Fruit fly (Drosophila melanogaster) whole organism, embryonic: Measurements from ENCODE around the gene CG4041.

Experiments
- ATbp ChIP-seq: fragments of 200-800 bp; sonication (Bioruptor generic); optimal IDR thresholded peaks from 2 replicates; lab custom pipeline; 2017; ENCODE audit warnings: missing biosample characterization, mild to moderate bottlenecking, missing genetic modification characterization, missing genetic modification reagents
- Asciz ChIP-seq: fragments of 200-800 bp; sonication (Bioruptor generic); optimal IDR thresholded peaks from 2 replicates; lab custom pipeline; 2017; ENCODE audit warnings: missing biosample characterization, mild to moderate bottlenecking, missing genetic modification characterization, missing genetic modification reagents
- BEAF-32 ChIP-seq: fragments of 200-800 bp; sonication (Bioruptor generic); optimal IDR thresholded peaks from 3 replicates; lab custom pipeline; 2017; ENCODE audit warnings: missing biosample characterization, missing genetic modification characterization, mild to moderate bottlenecking, moderate library complexity, missing genetic modification reagents
- Bdp1 ChIP-seq: fragments of 200-800 bp; sonication (Bioruptor generic); optimal IDR thresholded peaks from 3 replicates; lab custom pipeline; 2016; ENCODE audit warnings: missing biosample characterization, missing genetic modification characterization
- CG10147 ChIP-seq: fragments of 200-800 bp; sonication (Bioruptor generic); optimal IDR thresholded peaks from 2 replicates; lab custom pipeline; 2019; ENCODE audit warnings: missing biosample characterization, mild to moderate bottlenecking, missing genetic modification characterization, moderate library complexity
- CG12071 ChIP-seq: fragments of 200-800 bp; sonication (Bioruptor generic); optimal IDR thresholded peaks from 3 replicates; lab custom pipeline; 2018; ENCODE audit warnings: missing biosample characterization, mild to moderate bottlenecking, missing genetic modification characterization
- CG12155 ChIP-seq: fragments of 200-800 bp; sonication (Bioruptor generic); optimal IDR thresholded peaks from 3 replicates; lab custom pipeline; 2016; ENCODE audit warnings: missing biosample characterization, missing genetic modification characterization
- CG12219 ChIP-seq: fragments of 200-800 bp; sonication (Bioruptor generic); optimal IDR thresholded peaks from 3 replicates; lab custom pipeline; 2018; ENCODE audit warnings: missing biosample characterization, mild to moderate bottlenecking, missing genetic modification characterization
- CG13123 ChIP-seq: fragments of 200-800 bp; sonication (Bioruptor generic); optimal IDR thresholded peaks from 2 replicates; lab custom pipeline; 2016; ENCODE audit warnings: missing biosample characterization, missing genetic modification characterization
- CG14860 ChIP-seq: fragments of 200-800 bp; sonication (Bioruptor generic); IDR thresholded peaks from 3 replicates; pipeline ENCODE4 v1.3.6; 2022; ENCODE audit warnings: missing biosample characterization, missing genetic modification characterization; ENCODE audit not compliant: partially characterized antibody
- CG15479 ChIP-seq: fragments of 200-800 bp; sonication (Bioruptor generic); optimal IDR thresholded peaks from 3 replicates; lab custom pipeline; 2019; ENCODE audit warnings: missing biosample characterization, mild to moderate bottlenecking, missing genetic modification characterization, moderate library complexity
- CG16813 ChIP-seq: fragments of 200-800 bp; sonication (Bioruptor generic); IDR thresholded peaks from 3 replicates; pipeline ENCODE4 v1.3.6; 2022; ENCODE audit warnings: missing biosample characterization, missing genetic modification characterization; ENCODE audit not compliant: partially characterized antibody
- CG17829 ChIP-seq: fragments of 200-800 bp; optimal IDR thresholded peaks from 2 replicates; lab custom pipeline; 2019; ENCODE audit warnings: missing biosample characterization, mild to moderate bottlenecking, missing genetic modification characterization, moderate library complexity
- CG18476 ChIP-seq: fragments of 200-800 bp; sonication (Bioruptor generic); optimal IDR thresholded peaks from 2 replicates; lab custom pipeline; 2016; ENCODE audit warnings: missing biosample characterization, mild to moderate bottlenecking, missing genetic modification characterization
- CG3281 ChIP-seq: fragments of 200-800 bp; sonication (Bioruptor generic); optimal IDR thresholded peaks from 3 replicates; lab custom pipeline; 2017; ENCODE audit warnings: missing biosample characterization, mild to moderate bottlenecking, missing genetic modification characterization
- CG3407 ChIP-seq: fragments of 200-800 bp; sonication (Bioruptor generic); optimal IDR thresholded peaks from 2 replicates; lab custom pipeline; 2018; ENCODE audit warnings: missing biosample characterization, mild to moderate bottlenecking, missing genetic modification characterization
- CG34224 ChIP-seq: fragments of 200-800 bp; sonication (Bioruptor generic); IDR thresholded peaks from 3 replicates; pipeline ENCODE4 v1.3.6; 2022; ENCODE audit warnings: missing biosample characterization, missing genetic modification characterization; ENCODE audit not compliant: partially characterized antibody
- CG3726 ChIP-seq: fragments of 200-800 bp; sonication (Bioruptor generic); IDR thresholded peaks from 3 replicates; pipeline ENCODE4, ENCODE4 v1.3.6; 2022; ENCODE audit warnings: missing biosample characterization, missing genetic modification characterization
- CG4854 ChIP-seq: fragments of 200-800 bp; sonication (Bioruptor generic); optimal IDR thresholded peaks from 2 replicates; lab custom pipeline; 2016; ENCODE audit warnings: missing biosample characterization, missing genetic modification characterization, inconsistent platforms
- CG6175 ChIP-seq: fragments of 200-800 bp; sonication (Bioruptor generic); IDR thresholded peaks from 3 replicates; pipeline ENCODE4 v1.3.6; 2022; ENCODE audit warnings: missing biosample characterization, missing genetic modification characterization
- CG6254 ChIP-seq: fragments of 200-800 bp; sonication (Bioruptor generic); optimal IDR thresholded peaks from 3 replicates; lab custom pipeline; 2017; ENCODE audit warnings: mild to moderate bottlenecking, missing biosample characterization, missing genetic modification reagents, missing genetic modification characterization
- CG6272 ChIP-seq: fragments of 200-800 bp; sonication (Bioruptor generic); IDR thresholded peaks from 2 replicates; pipeline ENCODE4 v1.3.6; 2022; ENCODE audit warnings: missing biosample characterization, missing genetic modification characterization
- CG6683 ChIP-seq: fragments of 200-800 bp; sonication (Bioruptor generic); optimal IDR thresholded peaks from 2 replicates; lab custom pipeline; 2017; ENCODE audit warnings: missing biosample characterization, mild to moderate bottlenecking, missing genetic modification characterization, missing genetic modification reagents
- CG9817 ChIP-seq: fragments of 200-800 bp; sonication (Bioruptor generic); optimal IDR thresholded peaks from 2 replicates; lab custom pipeline; 2018; ENCODE audit warnings: missing biosample characterization, mild to moderate bottlenecking, missing genetic modification characterization, moderate library complexity
- CrebB ChIP-seq: fragments of 200-800 bp; sonication (Bioruptor generic); optimal IDR thresholded peaks from 3 replicates; lab custom pipeline; 2018; ENCODE audit warnings: missing biosample characterization, mild to moderate bottlenecking, missing genetic modification characterization
- NC2α ChIP-seq: fragments of 200-800 bp; sonication (Bioruptor generic); optimal IDR thresholded peaks from 2 replicates; lab custom pipeline; 2016; ENCODE audit warnings: missing biosample characterization, missing genetic modification characterization
- Poxn ChIP-seq: fragments of 200-800 bp; sonication (Bioruptor generic); IDR thresholded peaks from 2 replicates; pipeline ENCODE4 v1.3.6; 2022; ENCODE audit warnings: missing biosample characterization, missing genetic modification characterization
- Ravus ChIP-seq: fragments of 200-800 bp; sonication (Bioruptor generic); IDR thresholded peaks from 2 replicates; pipeline ENCODE4 v1.3.6; 2022; ENCODE audit warnings: missing biosample characterization, missing genetic modification characterization
- Taf1 ChIP-seq: fragments of 200-800 bp; sonication (Bioruptor generic); IDR thresholded peaks from 2 replicates; pipeline ENCODE4 v1.3.6; 2022; ENCODE audit warnings: missing biosample characterization, missing genetic modification characterization
- abd-A ChIP-seq: fragments of 200-800 bp; sonication (Bioruptor generic); optimal IDR thresholded peaks from 3 replicates; lab custom pipeline; 2019; ENCODE audit warnings: missing biosample characterization, mild to moderate bottlenecking, missing genetic modification characterization, moderate library complexity
- aop ChIP-seq: fragments of 200-800 bp; sonication (Bioruptor generic); IDR thresholded peaks from 2 replicates; pipeline ENCODE4 v1.3.6; 2022; ENCODE audit warnings: missing biosample characterization, missing genetic modification characterization
- ap ChIP-seq: fragments of 200-800 bp; sonication (Bioruptor generic); IDR thresholded peaks from 2 replicates; pipeline ENCODE4 v1.3.6; 2022; ENCODE audit warnings: missing biosample characterization, missing genetic modification characterization
- ash1 ChIP-seq: fragments of 200-800 bp; sonication (Bioruptor generic); optimal IDR thresholded peaks from 2 replicates; lab custom pipeline; 2018; ENCODE audit warnings: missing biosample characterization, mild to moderate bottlenecking, missing genetic modification characterization
- chinmo ChIP-seq: fragments of 200-800 bp; sonication (Bioruptor generic); IDR thresholded peaks from 4 replicates; pipeline ENCODE4 v1.3.6; 2022; ENCODE audit warnings: missing biosample characterization, missing genetic modification characterization; ENCODE audit not compliant: partially characterized antibody
- dati ChIP-seq: fragments of 200-800 bp; sonication (Bioruptor generic); IDR thresholded peaks from 2 replicates; pipeline ENCODE4 v1.3.6; 2022; ENCODE audit warnings: missing biosample characterization, missing genetic modification characterization
- dm ChIP-seq: fragments of 200-800 bp; sonication (Bioruptor generic); optimal IDR thresholded peaks from 3 replicates; lab custom pipeline; 2016; ENCODE audit warnings: missing biosample characterization, missing genetic modification characterization
- ftz-f1 ChIP-seq: fragments of 200-800 bp; sonication (Bioruptor generic); optimal IDR thresholded peaks from 2 replicates; lab custom pipeline; 2016; ENCODE audit warnings: missing biosample characterization, missing genetic modification characterization
- grau ChIP-seq: fragments of 200-800 bp; optimal IDR thresholded peaks from 3 replicates; lab custom pipeline; 2019; ENCODE audit warnings: missing biosample characterization, mild to moderate bottlenecking, missing genetic modification characterization, moderate library complexity
- ind ChIP-seq: fragments of 200-800 bp; sonication (Bioruptor generic); optimal IDR thresholded peaks from 3 replicates; lab custom pipeline; 2016; ENCODE audit warnings: missing biosample characterization, missing genetic modification characterization
- inv ChIP-seq: fragments of 200-800 bp; sonication (Bioruptor generic); IDR thresholded peaks from 2 replicates; pipeline ENCODE4 v1.3.6; 2022; ENCODE audit warnings: missing biosample characterization, missing genetic modification characterization; ENCODE audit not compliant: partially characterized antibody
- peb ChIP-seq: fragments of 200-800 bp; sonication (Bioruptor generic); IDR thresholded peaks from 2 replicates; pipeline ENCODE4 v1.3.6; 2022; ENCODE audit warnings: missing biosample characterization, missing genetic modification characterization
- ro ChIP-seq: fragments of 200-800 bp; sonication (Bioruptor generic); IDR thresholded peaks from 2 replicates; pipeline ENCODE4 v1.3.6; 2022; ENCODE audit warnings: missing biosample characterization, missing genetic modification characterization
- row ChIP-seq: fragments of 200-800 bp; sonication (Bioruptor generic); IDR thresholded peaks from 3 replicates; pipeline ENCODE4 v1.3.6; 2022; ENCODE audit warnings: missing biosample characterization, missing genetic modification characterization
- slou ChIP-seq: fragments of 200-800 bp; sonication (Bioruptor generic); optimal IDR thresholded peaks from 3 replicates; lab custom pipeline; 2016; ENCODE audit warnings: missing biosample characterization, missing genetic modification characterization
- sr ChIP-seq: fragments of 200-800 bp; sonication (Bioruptor generic); IDR thresholded peaks from 3 replicates; pipeline ENCODE4 v1.3.6; 2022; ENCODE audit warnings: missing biosample characterization, missing genetic modification characterization
- unpg ChIP-seq: fragments of 200-800 bp; sonication (Bioruptor generic); optimal IDR thresholded peaks from 3 replicates; lab custom pipeline; 2018; ENCODE audit warnings: missing biosample characterization, mild to moderate bottlenecking, missing genetic modification characterization, moderate library complexity
- vvl ChIP-seq: fragments of 200-800 bp; sonication (Bioruptor generic); IDR thresholded peaks from 2 replicates; pipeline ENCODE4 v1.3.6; 2022; ENCODE audit warnings: missing biosample characterization, missing genetic modification characterization
- wdn ChIP-seq: fragments of 200-800 bp; sonication (Bioruptor generic); IDR thresholded peaks from 2 replicates; pipeline ENCODE4 v1.3.6; 2022; ENCODE audit warnings: missing biosample characterization, missing genetic modification characterization

The CG4041 gene

DNA sequence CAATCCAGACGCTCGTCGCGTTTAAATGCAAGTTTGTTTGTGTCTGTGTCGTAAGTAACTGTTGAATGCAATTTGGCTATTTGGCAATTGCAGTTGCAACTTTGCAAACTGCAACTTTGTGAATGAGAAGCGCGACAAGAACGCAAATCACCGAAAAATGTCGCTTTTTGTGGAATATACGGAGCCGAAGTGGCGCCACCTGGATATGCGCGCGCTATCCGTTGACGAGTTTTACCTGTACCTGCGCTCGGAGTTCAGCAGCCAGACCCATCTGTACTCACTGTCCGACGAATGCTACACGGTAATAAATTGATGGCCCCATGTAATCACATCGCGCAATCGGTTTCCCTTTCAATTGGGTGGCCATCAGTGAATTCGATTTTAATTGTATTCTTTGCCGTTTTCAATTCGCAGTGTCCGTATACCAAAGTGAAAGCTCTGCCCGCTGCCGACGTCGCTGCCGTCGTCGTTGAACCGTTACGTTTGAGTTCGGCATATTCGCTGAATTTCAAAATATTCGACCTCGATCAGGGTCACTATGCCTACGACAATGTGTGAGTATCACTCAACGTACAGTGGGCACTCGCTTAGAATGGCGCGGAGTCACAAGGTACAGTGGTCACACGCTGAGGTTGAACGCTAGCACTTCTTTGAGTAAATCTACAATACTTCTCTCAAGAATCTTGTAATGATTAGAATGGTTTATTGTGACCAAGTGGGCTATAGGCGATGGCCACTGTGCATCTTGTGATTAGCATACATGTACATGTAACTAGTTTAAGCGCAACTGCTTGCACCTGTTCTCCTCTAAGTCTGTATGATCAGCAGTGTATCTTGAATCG is 1.0 kb upstream of the CG4041 start (continued):
- TF ChIP-seq Ravus (GFP tag; lab: Robert Waterston, UW) (peak; percentile 76), ATbp (GFP tag; lab: Kevin White, UChicago) (peak; percentile 65), CG17829 (tag; lab: Kevin White, UChicago) (peak; percentile 56), CG6272 (GFP tag; lab: Robert Waterston, UW) (peak; percentile 77; the same call in 1 of the 2 replicates), unpg (GFP tag; lab: Kevin White, UChicago) (peak; percentile 87), ind (GFP tag; lab: Kevin White, UChicago) (peak; percentile 92), CG14860 (GFP tag; lab: Robert Waterston, UW) (no peak), dati (GFP tag; lab: Robert Waterston, UW) (0 out of 2 replicates have a peak, but pooled peaks have one; percentile 54), CG6683 (GFP tag; lab: Kevin White, UChicago) (no peak), CG4854 (GFP tag; lab: Kevin White, UChicago) (peak; percentile 66), Taf1 (GFP tag; lab: Robert Waterston, UW) (peak; percentile 71; the same call in 1 of the 2 replicates), ap (GFP tag; lab: Robert Waterston, UW) (peak; percentile 85), aop (GFP tag; lab: Robert Waterston, UW) (peak; percentile 49; the same call in 1 of the 2 replicates), abd-A (tag; lab: Kevin White, UChicago) (no peak), ash1 (GFP tag; lab: Kevin White, UChicago) (peak; percentile 3), grau (tag; lab: Kevin White, UChicago) (peak; percentile 94), row (peak; percentile 92), CG13123 (peak; percentile 52), peb (GFP tag; lab: Robert Waterston, UW) (peak; percentile 59; the same call in 1 of the 2 replicates), BEAF-32 (GFP tag; lab: Kevin White, UChicago) (no peak), sr (peak; percentile 87), NC2α (GFP tag; lab: Kevin White, UChicago) (peak; percentile 25), CG34224 (GFP tag; lab: Robert Waterston, UW) (no peak), wdn (GFP tag; lab: Robert Waterston, UW) (peak; percentile 81), Asciz (GFP tag; lab: Kevin White, UChicago) (no peak), ftz-f1 (GFP tag; lab: Kevin White, UChicago) (peak; percentile 66), CG16813 (0 out of 3 replicates have a peak, but pooled peaks have one; percentile 2), inv (no peak), CG15479 (GFP tag; lab: Kevin White, UChicago) (no peak), CG3407 (GFP tag; lab: Kevin White, UChicago) (peak; percentile 27), CrebB (tag; lab: Kevin White, UChicago) (peak; percentile 61), CG3726 (peak; percentile 79; the same call in 2 of the 3 replicates), CG6175 (peak; percentile 77; the same call in 2 of the 3 replicates), CG12219 (GFP tag; lab: Kevin White, UChicago) (peak; percentile 84), slou (GFP tag; lab: Kevin White, UChicago) (peak; percentile 62), chinmo (GFP tag; lab: Robert Waterston, UW) (no peak), CG3281 (GFP tag; lab: Kevin White, UChicago) (peak; percentile 72), ro (GFP tag; lab: Robert Waterston, UW) (peak; percentile 71), Bdp1 (peak; percentile 57), CG6254 (GFP tag; lab: Kevin White, UChicago) (no peak), CG9817 (tag; lab: Kevin White, UChicago) (peak; percentile 83), CG18476 (GFP tag; lab: Kevin White, UChicago) (peak; percentile 75), vvl (GFP tag; lab: Robert Waterston, UW) (peak; percentile 92), CG12071 (GFP tag; lab: Kevin White, UChicago) (peak; percentile 84), CG10147 (GFP tag; lab: Kevin White, UChicago) (peak; percentile 43), CG12155 (peak; percentile 78), dm (GFP tag; lab: Kevin White, UChicago) (peak; percentile 68), Poxn (GFP tag; lab: Robert Waterston, UW) (peak; percentile 55; the same call in 1 of the 2 replicates)
